Worm (Caenorhabditis elegans): ENCODE data around the gene osta-3.

The osta-3 gene

ce11 chrII:14841253-14841652 lies 28.9 kb downstream of the osta-3 start:
- no peak for TF ChIP-seq unc-55 (GFP tag; optimal IDR thresholded peaks at IDR 0.05)
- peak in 1 of 2 experiments; percentile 81 for TF ChIP-seq lsy-2 (tag; optimal IDR thresholded peaks at IDR 0.05)
- TF ChIP-seq mbf-1 (tag; optimal IDR thresholded peaks at IDR 0.05) = no peak
- peak; percentile 39 for TF ChIP-seq nhr-129 (tag; optimal IDR thresholded peaks at IDR 0.05)
- TF ChIP-seq sma-9 (GFP tag; optimal IDR thresholded peaks at IDR 0.05) = peak; percentile 16
- TF ChIP-seq sma-9 (tag; optimal IDR thresholded peaks at IDR 0.05) = no peak
- no peak for TF ChIP-seq mab-5 (tag; optimal IDR thresholded peaks at IDR 0.05)

ce11 chrII:14843016-14843415 lies 30.7 kb downstream of the osta-3 start, which contains the start of gene cdh-7:
Gene cdh-7 (plus strand): TSS chrII:14843229.
- TF ChIP-seq sma-3 (GFP tag; optimal IDR thresholded peaks at IDR 0.05) (no peak), lin-11 (tag; optimal IDR thresholded peaks at IDR 0.05) (no peak), snpc-4 (tag; optimal IDR thresholded peaks at IDR 0.05) (no peak), ztf-4 (tag; optimal IDR thresholded peaks at IDR 0.05) (no peak), lsy-2 (tag; optimal IDR thresholded peaks at IDR 0.05) (no peak), sem-4 (tag; optimal IDR thresholded peaks at IDR 0.05) (no peak), nhr-25 (tag; optimal IDR thresholded peaks at IDR 0.05) (no peak), gmeb-1 (tag; optimal IDR thresholded peaks at IDR 0.05) (no peak), nhr-23 (tag; optimal IDR thresholded peaks at IDR 0.05) (no peak), unc-55 (GFP tag; optimal IDR thresholded peaks at IDR 0.05) (no peak), nhr-77 (tag; optimal IDR thresholded peaks at IDR 0.05) (no peak), elt-1 (tag; optimal IDR thresholded peaks at IDR 0.05) (no peak), ztf-11 (tag; optimal IDR thresholded peaks at IDR 0.05) (no peak), F13H6.1 (tag; optimal IDR thresholded peaks at IDR 0.05) (no peak), nhr-129 (tag; optimal IDR thresholded peaks at IDR 0.05) (no peak), crh-2 (tag; optimal IDR thresholded peaks at IDR 0.05) (no peak)

- TF ChIP-seq elt-3 (tag; optimal IDR thresholded peaks at IDR 0.05) (no peak), nhr-21 (tag; optimal IDR thresholded peaks at IDR 0.05) (peak; percentile 47), sma-3 (GFP tag; optimal IDR thresholded peaks at IDR 0.05) (peak; percentile 14)
Measured at ce11 chrII:14844253-14844652, 31.9 kb downstream of the osta-3 start.

ce11 chrII:14849897-14850296 lies 37.6 kb downstream of the osta-3 start:
- no peak for TF ChIP-seq R02D3.7 (tag; optimal IDR thresholded peaks at IDR 0.05)
- TF ChIP-seq mbf-1 (tag; optimal IDR thresholded peaks at IDR 0.05) = no peak
- TF ChIP-seq nhr-21 (tag; optimal IDR thresholded peaks at IDR 0.05) = no peak
- TF ChIP-seq C34F6.9 (tag; optimal IDR thresholded peaks at IDR 0.05) = no peak
- TF ChIP-seq Y55F3AM.14 (GFP tag; optimal IDR thresholded peaks at IDR 0.05) = no peak
- TF ChIP-seq elt-1 (tag; optimal IDR thresholded peaks at IDR 0.05) = no peak
- TF ChIP-seq skn-1 (tag; optimal IDR thresholded peaks at IDR 0.05) = no peak
- no peak for TF ChIP-seq nhr-25 (tag; optimal IDR thresholded peaks at IDR 0.05)
- TF ChIP-seq ztf-1 (GFP tag; conservative IDR thresholded peaks at IDR 0.05) = no peak
- TF ChIP-seq lin-11 (tag; optimal IDR thresholded peaks at IDR 0.05) = no peak

ce11 chrII:14851483-14851882 lies 39.2 kb downstream of the osta-3 start, which contains the start of gene R05H10.1:
Gene R05H10.1 (plus strand): TSS chrII:14851816.
- TF ChIP-seq lin-11 (tag; optimal IDR thresholded peaks at IDR 0.05) = no peak
- TF ChIP-seq zag-1 (tag; optimal IDR thresholded peaks at IDR 0.05) = no peak
- no peak for TF ChIP-seq nhr-77 (tag; optimal IDR thresholded peaks at IDR 0.05)
- TF ChIP-seq ztf-1 (GFP tag; conservative IDR thresholded peaks at IDR 0.05) = no peak
- TF ChIP-seq nhr-25 (tag; optimal IDR thresholded peaks at IDR 0.05) = peak; percentile 33
- no peak for TF ChIP-seq F13H6.1 (tag; optimal IDR thresholded peaks at IDR 0.05)
- no peak for TF ChIP-seq nhr-23 (tag; optimal IDR thresholded peaks at IDR 0.05)
- TF ChIP-seq snpc-4 (tag; optimal IDR thresholded peaks at IDR 0.05) = no peak
- no peak for TF ChIP-seq unc-39 (tag; optimal IDR thresholded peaks at IDR 0.05)
- TF ChIP-seq egl-27 (tag; optimal IDR thresholded peaks at IDR 0.05) = no peak
- TF ChIP-seq skn-1 (tag; optimal IDR thresholded peaks at IDR 0.05) = no peak
- no peak for TF ChIP-seq nhr-237 (tag; optimal IDR thresholded peaks at IDR 0.05)
- no peak for TF ChIP-seq sma-3 (GFP tag; optimal IDR thresholded peaks at IDR 0.05)
- TF ChIP-seq mdl-1 (tag; optimal IDR thresholded peaks at IDR 0.05) = no peak
- no peak for TF ChIP-seq gmeb-1 (tag; optimal IDR thresholded peaks at IDR 0.05)
- TF ChIP-seq fos-1 (tag; optimal IDR thresholded peaks at IDR 0.05) = peak; percentile 28
- TF ChIP-seq R02D3.7 (tag; optimal IDR thresholded peaks at IDR 0.05) = no peak

- no peak for TF ChIP-seq egl-27 (tag; optimal IDR thresholded peaks at IDR 0.05)
- no peak for TF ChIP-seq snpc-4 (tag; optimal IDR thresholded peaks at IDR 0.05)
- no peak for TF ChIP-seq nhr-11 (tag; optimal IDR thresholded peaks at IDR 0.05)
- TF ChIP-seq nhr-25 (tag; optimal IDR thresholded peaks at IDR 0.05) = no peak
- TF ChIP-seq nhr-237 (tag; optimal IDR thresholded peaks at IDR 0.05) = no peak
- no peak for TF ChIP-seq blmp-1 (tag; optimal IDR thresholded peaks at IDR 0.05; ENCODE audit: insufficient read depth)
- no peak for TF ChIP-seq nhr-129 (tag; optimal IDR thresholded peaks at IDR 0.05)
- no peak for TF ChIP-seq ztf-11 (tag; optimal IDR thresholded peaks at IDR 0.05)
- no peak for TF ChIP-seq gmeb-1 (tag; optimal IDR thresholded peaks at IDR 0.05)
- no peak for TF ChIP-seq mdl-1 (tag; optimal IDR thresholded peaks at IDR 0.05)
- no peak for TF ChIP-seq lin-39 (tag; optimal IDR thresholded peaks at IDR 0.05)
- no peak for TF ChIP-seq ama-1 (optimal IDR thresholded peaks at IDR 0.05)
- no peak for TF ChIP-seq unc-62 (GFP tag; optimal IDR thresholded peaks at IDR 0.05)
- no peak for TF ChIP-seq nhr-21 (tag; optimal IDR thresholded peaks at IDR 0.05)
- TF ChIP-seq sem-4 (tag; optimal IDR thresholded peaks at IDR 0.05) = no peak
- no peak for TF ChIP-seq sma-9 (GFP tag; optimal IDR thresholded peaks at IDR 0.05)
- TF ChIP-seq sma-9 (tag; optimal IDR thresholded peaks at IDR 0.05) = no peak
- no peak for TF ChIP-seq sma-3 (GFP tag; optimal IDR thresholded peaks at IDR 0.05)
- TF ChIP-seq nhr-77 (tag; optimal IDR thresholded peaks at IDR 0.05) = no peak
Measured at ce11 chrII:14855229-14855628, 42.9 kb downstream of the osta-3 start, which contains the start of gene R05H10.7. Gene R05H10.7 (plus strand): TSS chrII:14855529.

Measured in whole organism, L2 larva.